Fruit fly (Drosophila melanogaster): Measurements from ENCODE around the gene CG15020.

CG15020 gene

dm6 chr3L:4461454-4462045, 40.1 kb downstream of the CG15020 start, which contains the start of gene CG15023 (continued):
- TF ChIP-seq CG8089 (GFP tag; optimal IDR thresholded peaks at IDR 0.05) (no peak), CG32772 (GFP tag; IDR thresholded peaks at IDR 0.05) (no peak), Optix (GFP tag; IDR thresholded peaks at IDR 0.05) (no peak), Antp (GFP tag; optimal IDR thresholded peaks at IDR 0.05) (no peak), CG18764 (GFP tag; optimal IDR thresholded peaks at IDR 0.05) (no peak), sna (GFP tag; IDR thresholded peaks at IDR 0.05; ENCODE audit: partially characterized antibody) (no peak), sens (GFP tag) (peak; percentile 45), CG7372 (GFP tag; IDR thresholded peaks at IDR 0.05) (no peak), insv (GFP tag; optimal IDR thresholded peaks at IDR 0.05) (no peak), NC2α (GFP tag; optimal IDR thresholded peaks at IDR 0.05) (no peak), sob (GFP tag; IDR thresholded peaks at IDR 0.05) (0 out of 2 replicates have a peak, but pooled peaks have one; percentile 19), CG12071 (GFP tag; optimal IDR thresholded peaks at IDR 0.05) (no peak), stwl (tag; optimal IDR thresholded peaks at IDR 0.05) (no peak), tup (GFP tag; optimal IDR thresholded peaks at IDR 0.05) (no peak), Meics (GFP tag; optimal IDR thresholded peaks at IDR 0.05) (peak; percentile 42), crc (GFP tag; optimal IDR thresholded peaks at IDR 0.05) (no peak), CG15269 (tag; optimal IDR thresholded peaks at IDR 0.05) (peak; percentile 67), Atf3 (GFP tag; optimal IDR thresholded peaks at IDR 0.05) (no peak), CG3407 (GFP tag; optimal IDR thresholded peaks at IDR 0.05) (no peak), Blimp-1 (GFP tag; optimal IDR thresholded peaks at IDR 0.05) (no peak), HmgD (GFP tag; optimal IDR thresholded peaks at IDR 0.05) (no peak), Stat92E (GFP tag; optimal IDR thresholded peaks at IDR 0.05) (no peak), gcm (GFP tag; optimal IDR thresholded peaks at IDR 0.05) (no peak), sqz (GFP tag; optimal IDR thresholded peaks at IDR 0.05) (no peak), crp (GFP tag; optimal IDR thresholded peaks at IDR 0.05) (no peak), usp (GFP tag; optimal IDR thresholded peaks at IDR 0.05) (no peak), maf-S (GFP tag; optimal IDR thresholded peaks at IDR 0.05) (no peak), Bdp1 (GFP tag; optimal IDR thresholded peaks at IDR 0.05) (no peak), gce (GFP tag; IDR thresholded peaks at IDR 0.05) (no peak), CG13624 (GFP tag; optimal IDR thresholded peaks at IDR 0.05) (no peak), NC2β (GFP tag; optimal IDR thresholded peaks at IDR 0.05) (no peak), Deaf1 (tag; optimal IDR thresholded peaks at IDR 0.05) (no peak), Hand (GFP tag; optimal IDR thresholded peaks at IDR 0.05) (no peak), h (optimal IDR thresholded peaks at IDR 0.05) (no peak), CG10431 (GFP tag; optimal IDR thresholded peaks at IDR 0.05) (no peak), CG10654 (GFP tag; optimal IDR thresholded peaks at IDR 0.05) (no peak), TFAM (GFP tag; optimal IDR thresholded peaks at IDR 0.05) (no peak), bowl (GFP tag; IDR thresholded peaks at IDR 0.05) (no peak), CG3163 (GFP tag; optimal IDR thresholded peaks at IDR 0.05) (no peak), jigr1 (GFP tag; IDR thresholded peaks at IDR 0.05) (no peak), CG11696 (GFP tag; IDR thresholded peaks at IDR 0.05) (no peak), CG1602 (GFP tag; optimal IDR thresholded peaks at IDR 0.05) (no peak), chm (GFP tag; IDR thresholded peaks at IDR 0.05) (no peak), MESR4 (GFP tag; optimal IDR thresholded peaks at IDR 0.05) (no peak), CG42726 (GFP tag; IDR thresholded peaks at IDR 0.05; ENCODE audit: partially characterized antibody) (no peak), grau (tag; optimal IDR thresholded peaks at IDR 0.05) (peak; percentile 47), bab2 (GFP tag; optimal IDR thresholded peaks at IDR 0.05) (no peak), Vsx1 (GFP tag; optimal IDR thresholded peaks at IDR 0.05) (no peak), Gsc (GFP tag; IDR thresholded peaks at IDR 0.05) (no peak), dysf (GFP tag; IDR thresholded peaks at IDR 0.05) (peak; percentile 69; the same call in 2 of the 3 replicates), psq (GFP tag; optimal IDR thresholded peaks at IDR 0.05) (no peak), pho (GFP tag; optimal IDR thresholded peaks at IDR 0.05) (no peak)

Measured in whole organism, embryonic.